Worm (Caenorhabditis elegans) whole organism, midembryonic: ENCODE measurements around the gene lec-2.

ENCODE experiments used
- T22C8.4 ChIP-seq: fragments of 200-800 bp; sonication (Bioruptor generic); IDR thresholded peaks from 2 replicates; pipeline ENCODE4 v1.3.6; 2022; ENCODE audit warnings: missing genetic modification characterization, missing compliant biosample characterization
- cog-1 ChIP-seq: sonication (generic microtip); optimal IDR thresholded peaks from 2 replicates; lab custom pipeline; 2016; ENCODE audit warnings: missing genetic modification characterization, missing compliant biosample characterization
- flt-1 ChIP-seq: fragments of 200-800 bp; sonication (Bioruptor generic); IDR thresholded peaks from 2 replicates; pipeline ENCODE4 v1.3.6; 2022; ENCODE audit warnings: missing genetic modification characterization, missing compliant biosample characterization
- klf-2 ChIP-seq: fragments of 200-800 bp; sonication (Bioruptor generic); conservative IDR thresholded peaks from 2 replicates; pipeline ENCODE4 v1.3.6; 2022; ENCODE audit warnings: missing genetic modification reagents, missing genetic modification characterization, missing compliant biosample characterization
- med-1 ChIP-seq: sonication (generic microtip); optimal IDR thresholded peaks from 2 replicates; lab custom pipeline; 2017; ENCODE audit warnings: missing genetic modification characterization, mild to moderate bottlenecking, missing compliant biosample characterization, antibody characterized with exemption, missing genetic modification reagents; ENCODE audit not compliant: insufficient read depth
- ref-1 ChIP-seq: fragments of 200-800 bp; sonication (Bioruptor generic); conservative IDR thresholded peaks from 2 replicates; pipeline ENCODE4 v1.3.6; 2022; ENCODE audit warnings: missing genetic modification reagents, missing genetic modification characterization, missing compliant biosample characterization
- tab-1 ChIP-seq: fragments of 200-800 bp; sonication (Bioruptor generic); IDR thresholded peaks from 2 replicates; pipeline ENCODE4 v1.3.6; 2022; ENCODE audit warnings: missing genetic modification characterization, missing compliant biosample characterization
- ztf-23 ChIP-seq: fragments of 200-800 bp; sonication (Bioruptor generic); IDR thresholded peaks from 2 replicates; pipeline ENCODE4 v1.3.6; 2022; ENCODE audit warnings: missing genetic modification reagents, missing genetic modification characterization, missing compliant biosample characterization
- ztf-29 ChIP-seq: fragments of 200-800 bp; sonication (Bioruptor generic); IDR thresholded peaks from 2 replicates; pipeline ENCODE4 v1.3.6; 2022; ENCODE audit warnings: missing genetic modification reagents, missing genetic modification characterization, missing compliant biosample characterization

Gene lec-2

ce11 chrII:9992474-9992873 is 23.5 kb downstream of the lec-2 start:
- TF ChIP-seq flt-1 (no peak), tab-1 (GFP tag; lab: Robert Waterston, UW) (no peak), ztf-29 (GFP tag; lab: Robert Waterston, UW) (no peak), ref-1 (GFP tag; lab: Robert Waterston, UW) (no peak), cog-1 (no peak), T22C8.4 (GFP tag; lab: Robert Waterston, UW) (no peak), klf-2 (GFP tag; lab: Robert Waterston, UW) (no peak), ztf-23 (GFP tag; lab: Robert Waterston, UW) (no peak), med-1 (no peak)

ce11 chrII:9990812-9991211 is 25.2 kb downstream of the lec-2 start, which contains the start of gene lec-3:
lec-3 (plus strand) TSS chrII:9991112.
- TF ChIP-seq T22C8.4 (GFP tag; lab: Robert Waterston, UW) (no peak), ztf-29 (GFP tag; lab: Robert Waterston, UW) (no peak), ref-1 (GFP tag; lab: Robert Waterston, UW) (no peak), med-1 (no peak), flt-1 (no peak), klf-2 (GFP tag; lab: Robert Waterston, UW) (no peak), tab-1 (GFP tag; lab: Robert Waterston, UW) (no peak), ztf-23 (GFP tag; lab: Robert Waterston, UW) (no peak), cog-1 (no peak)

- TF ChIP-seq flt-1 = no peak
- no peak for TF ChIP-seq ztf-23 (GFP tag; lab: Robert Waterston, UW)
- no peak for TF ChIP-seq med-1
- TF ChIP-seq ztf-29 (GFP tag; lab: Robert Waterston, UW) = no peak
- TF ChIP-seq T22C8.4 (GFP tag; lab: Robert Waterston, UW) = no peak
- no peak for TF ChIP-seq ref-1 (GFP tag; lab: Robert Waterston, UW)
- TF ChIP-seq cog-1 = no peak
- no peak for TF ChIP-seq tab-1 (GFP tag; lab: Robert Waterston, UW)
- TF ChIP-seq klf-2 (GFP tag; lab: Robert Waterston, UW) = no peak
Observed at ce11 chrII:9989533-9989932, 26.4 kb downstream of the lec-2 start.

- TF ChIP-seq tab-1 (GFP tag; lab: Robert Waterston, UW) (no peak), klf-2 (GFP tag; lab: Robert Waterston, UW) (no peak), ztf-29 (GFP tag; lab: Robert Waterston, UW) (no peak), med-1 (no peak), ztf-23 (GFP tag; lab: Robert Waterston, UW) (no peak), T22C8.4 (GFP tag; lab: Robert Waterston, UW) (no peak), flt-1 (no peak), ref-1 (GFP tag; lab: Robert Waterston, UW) (no peak), cog-1 (no peak)
Observed at ce11 chrII:9988620-9989019, 27.4 kb downstream of the lec-2 start.

ce11 chrII:9986635-9987575 is 29.1 kb downstream of the lec-2 start:
- no peak for TF ChIP-seq flt-1
- no peak for TF ChIP-seq ztf-23 (GFP tag; lab: Robert Waterston, UW)
- TF ChIP-seq tab-1 (GFP tag; lab: Robert Waterston, UW) = no peak
- TF ChIP-seq med-1 = no peak
- TF ChIP-seq klf-2 (GFP tag; lab: Robert Waterston, UW) = no peak

- no peak for TF ChIP-seq tab-1 (GFP tag; lab: Robert Waterston, UW)
- no peak for TF ChIP-seq T22C8.4 (GFP tag; lab: Robert Waterston, UW)
- no peak for TF ChIP-seq ztf-23 (GFP tag; lab: Robert Waterston, UW)
- TF ChIP-seq flt-1 = no peak
- TF ChIP-seq med-1 = no peak
Observed at ce11 chrII:9984866-9985336, 31.1 kb downstream of the lec-2 start.

- TF ChIP-seq klf-2 (GFP tag; lab: Robert Waterston, UW) (no peak), ref-1 (GFP tag; lab: Robert Waterston, UW) (no peak), flt-1 (no peak), med-1 (no peak), ztf-29 (GFP tag; lab: Robert Waterston, UW) (no peak), cog-1 (no peak), tab-1 (GFP tag; lab: Robert Waterston, UW) (no peak), ztf-23 (GFP tag; lab: Robert Waterston, UW) (no peak), T22C8.4 (GFP tag; lab: Robert Waterston, UW) (no peak)
Observed at ce11 chrII:9982437-9982836, 33.5 kb downstream of the lec-2 start.

- no peak for TF ChIP-seq ztf-23 (GFP tag; lab: Robert Waterston, UW)
- TF ChIP-seq ztf-29 (GFP tag; lab: Robert Waterston, UW) = no peak
- no peak for TF ChIP-seq flt-1
- no peak for TF ChIP-seq tab-1 (GFP tag; lab: Robert Waterston, UW)
- no peak for TF ChIP-seq med-1
- no peak for TF ChIP-seq cog-1
- TF ChIP-seq klf-2 (GFP tag; lab: Robert Waterston, UW) = no peak
- no peak for TF ChIP-seq T22C8.4 (GFP tag; lab: Robert Waterston, UW)
- TF ChIP-seq ref-1 (GFP tag; lab: Robert Waterston, UW) = no peak
Observed at ce11 chrII:9981760-9982159, 34.2 kb downstream of the lec-2 start, which contains the start of gene sdz-38. sdz-38 (minus strand) TSS chrII:9981860.

ce11 chrII:9980077-9980631 is 35.8 kb downstream of the lec-2 start, which contains the start of gene ZK892.6:
ZK892.6 (minus strand) TSS chrII:9980127.
- TF ChIP-seq klf-2 (GFP tag; lab: Robert Waterston, UW) (no peak), ref-1 (GFP tag; lab: Robert Waterston, UW) (no peak), cog-1 (no peak), med-1 (no peak), ztf-23 (GFP tag; lab: Robert Waterston, UW) (no peak), flt-1 (no peak), ztf-29 (GFP tag; lab: Robert Waterston, UW) (no peak), tab-1 (GFP tag; lab: Robert Waterston, UW) (no peak), T22C8.4 (GFP tag; lab: Robert Waterston, UW) (no peak)
